Worm (Caenorhabditis elegans): Measurements from ENCODE around the gene C49F5.6.

The C49F5.6 gene

ce11 chrX:12036114-12036513, 48.0 kb downstream of the C49F5.6 start:
- TF ChIP-seq ama-1 (optimal IDR thresholded peaks at IDR 0.05) (no peak), unc-42 (tag; optimal IDR thresholded peaks at IDR 0.05) (peak; percentile 81)

ce11 chrX:12037978-12038377, 49.9 kb downstream of the C49F5.6 start:
- TF ChIP-seq unc-42 (tag; optimal IDR thresholded peaks at IDR 0.05) (peak; percentile 67), ceh-6 (GFP tag; optimal IDR thresholded peaks at IDR 0.05) (no peak), pqm-1 (tag; optimal IDR thresholded peaks at IDR 0.05) (no peak)

ce11 chrX:12038728-12039127, 50.6 kb downstream of the C49F5.6 start:
- no peak for TF ChIP-seq nhr-232 (tag; optimal IDR thresholded peaks at IDR 0.05)
- peak; percentile 4 for TF ChIP-seq unc-55 (GFP tag; optimal IDR thresholded peaks at IDR 0.05)
- no peak for TF ChIP-seq hlh-8 (tag; optimal IDR thresholded peaks at IDR 0.05)

Measured in whole organism, late embryonic.